Worm (Caenorhabditis elegans) whole organism, L3 larva: ENCODE results near the gene F27C8.2.
A peak's percentile ranks its signal among the peaks of the same experiment; 100 is the strongest.

Experiments
- R02D3.7 ChIP-seq: fragments of 150-350 bp; optimal IDR thresholded peaks from 2 replicates; lab custom pipeline; 2014; ENCODE audit warnings: missing biosample characterization, missing genetic modification characterization
- ZK546.5 ChIP-seq: sonication (generic microtip); optimal IDR thresholded peaks from 2 replicates; lab custom pipeline; 2017; ENCODE audit warnings: missing biosample characterization, missing genetic modification characterization
- aly-2 ChIP-seq: fragments of 150-350 bp; optimal IDR thresholded peaks from 2 replicates; lab custom pipeline; 2014; ENCODE audit warnings: missing biosample characterization, missing genetic modification characterization
- ama-1 ChIP-seq: fragments of 150-350 bp; optimal IDR thresholded peaks from 2 replicates; lab custom pipeline; 2018
- ceh-28 ChIP-seq: fragments of 150-350 bp; optimal IDR thresholded peaks from 2 replicates; lab custom pipeline; 2014; ENCODE audit warnings: missing biosample characterization, missing genetic modification reagents, missing genetic modification characterization
- ceh-82 ChIP-seq: fragments of 150-350 bp; optimal IDR thresholded peaks from 2 replicates; lab custom pipeline; 2014; ENCODE audit warnings: missing biosample characterization, missing genetic modification characterization
- daf-12 ChIP-seq: fragments of 150-350 bp; optimal IDR thresholded peaks from 2 replicates; lab custom pipeline; 2014; ENCODE audit warnings: missing biosample characterization, missing genetic modification reagents, missing genetic modification characterization
- egl-27 ChIP-seq: sonication (generic microtip); optimal IDR thresholded peaks from 4 replicates; lab custom pipeline; 2017; ENCODE audit warnings: missing biosample characterization, missing genetic modification reagents, missing genetic modification characterization
- elt-1 ChIP-seq: fragments of 150-350 bp; optimal IDR thresholded peaks from 2 replicates; lab custom pipeline; 2014; ENCODE audit warnings: missing biosample characterization, missing genetic modification characterization
- elt-2 ChIP-seq: sonication (generic microtip); optimal IDR thresholded peaks from 2 replicates; lab custom pipeline; 2016; ENCODE audit warnings: missing genetic modification reagents, mild to moderate bottlenecking, missing genetic modification characterization, missing compliant biosample characterization
- elt-3 ChIP-seq, 3 experiments: fragments of 150-350 bp in 1 of 3; sonication (generic microtip) in 2 of 3; optimal IDR thresholded peaks; 2 replicates in 2 of 3; 4 replicates in 1 of 3; lab custom pipeline; 2014 to 2017; ENCODE audit warnings: missing biosample characterization in 3 of 3, missing genetic modification characterization in 3 of 3
- eor-1 ChIP-seq, 2 experiments: fragments of 150-350 bp; optimal IDR thresholded peaks; 2 replicates each; lab custom pipeline; 2014 to 2018; ENCODE audit warnings: missing biosample characterization in 2 of 2, missing genetic modification characterization in 2 of 2
- fkh-10 ChIP-seq: sonication (generic microtip); optimal IDR thresholded peaks from 2 replicates; lab custom pipeline; 2017; ENCODE audit warnings: missing biosample characterization, missing genetic modification reagents, missing genetic modification characterization
- fkh-2 ChIP-seq: fragments of 150-350 bp; optimal IDR thresholded peaks from 2 replicates; lab custom pipeline; 2014; ENCODE audit warnings: missing biosample characterization, missing genetic modification reagents, missing genetic modification characterization
- fos-1 ChIP-seq: fragments of 150-350 bp; optimal IDR thresholded peaks from 2 replicates; lab custom pipeline; 2014; ENCODE audit warnings: missing biosample characterization, missing genetic modification characterization
- hmg-11 ChIP-seq: sonication (generic microtip); optimal IDR thresholded peaks from 2 replicates; lab custom pipeline; 2016; ENCODE audit warnings: missing genetic modification characterization, missing compliant biosample characterization
- jun-1 ChIP-seq: fragments of 150-350 bp; optimal IDR thresholded peaks from 2 replicates; lab custom pipeline; 2014; ENCODE audit warnings: missing biosample characterization, missing genetic modification reagents, missing genetic modification characterization
- lin-15B ChIP-seq: fragments of 150-350 bp; optimal IDR thresholded peaks from 2 replicates; lab custom pipeline; 2014; ENCODE audit warnings: missing biosample characterization, missing genetic modification characterization
- mdl-1 ChIP-seq: fragments of 150-350 bp; optimal IDR thresholded peaks from 2 replicates; lab custom pipeline; 2014; ENCODE audit warnings: missing biosample characterization, missing genetic modification characterization
- mml-1 ChIP-seq: fragments of 150-350 bp; sonication (generic microtip); optimal IDR thresholded peaks from 3 replicates; lab custom pipeline; 2014; ENCODE audit warnings: missing biosample characterization, missing genetic modification characterization
- nfya-1 ChIP-seq: sonication (generic microtip); optimal IDR thresholded peaks from 2 replicates; lab custom pipeline; 2017; ENCODE audit warnings: missing genetic modification characterization, mild to moderate bottlenecking, missing compliant biosample characterization, antibody characterized with exemption, moderate library complexity; ENCODE audit not compliant: insufficient read depth
- nhr-11 ChIP-seq: fragments of 150-350 bp; optimal IDR thresholded peaks from 2 replicates; lab custom pipeline; 2014; ENCODE audit warnings: missing biosample characterization, missing genetic modification characterization
- nhr-12 ChIP-seq: fragments of 150-350 bp; optimal IDR thresholded peaks from 2 replicates; lab custom pipeline; 2014; ENCODE audit warnings: missing biosample characterization, missing genetic modification characterization
- nhr-23 ChIP-seq: fragments of 150-350 bp; optimal IDR thresholded peaks from 2 replicates; lab custom pipeline; 2014; ENCODE audit warnings: missing biosample characterization, missing genetic modification reagents, missing genetic modification characterization
- nhr-237 ChIP-seq: fragments of 150-350 bp; optimal IDR thresholded peaks from 2 replicates; lab custom pipeline; 2014; ENCODE audit warnings: missing biosample characterization, missing genetic modification characterization
- nhr-25 ChIP-seq: sonication (generic microtip); optimal IDR thresholded peaks from 2 replicates; lab custom pipeline; 2017; ENCODE audit warnings: missing biosample characterization, missing genetic modification characterization
- nhr-28 ChIP-seq: fragments of 150-350 bp; optimal IDR thresholded peaks from 2 replicates; lab custom pipeline; 2014; ENCODE audit warnings: missing biosample characterization, missing genetic modification characterization
- nhr-67 ChIP-seq: fragments of 150-350 bp; optimal IDR thresholded peaks from 2 replicates; lab custom pipeline; 2014; ENCODE audit warnings: missing biosample characterization, missing genetic modification characterization
- nhr-76 ChIP-seq: fragments of 150-350 bp; sonication (generic microtip); optimal IDR thresholded peaks from 5 replicates; lab custom pipeline; 2014; ENCODE audit warnings: missing biosample characterization, missing genetic modification characterization
- nhr-77 ChIP-seq: fragments of 150-350 bp; optimal IDR thresholded peaks from 2 replicates; lab custom pipeline; 2014; ENCODE audit warnings: missing biosample characterization, missing genetic modification characterization
- pha-4 ChIP-seq: fragments of 150-350 bp; optimal IDR thresholded peaks from 2 replicates; lab custom pipeline; 2014; ENCODE audit warnings: missing biosample characterization, missing genetic modification reagents, missing genetic modification characterization
- pqm-1 ChIP-seq: fragments of 150-350 bp; optimal IDR thresholded peaks from 2 replicates; lab custom pipeline; 2017; ENCODE audit warnings: missing biosample characterization, missing genetic modification characterization, inconsistent platforms
- skn-1 ChIP-seq: fragments of 150-350 bp; optimal IDR thresholded peaks from 2 replicates; lab custom pipeline; 2014; ENCODE audit warnings: missing biosample characterization, missing genetic modification characterization
- snpc-4 ChIP-seq: fragments of 150-350 bp; optimal IDR thresholded peaks from 2 replicates; lab custom pipeline; 2014; ENCODE audit warnings: missing biosample characterization, missing genetic modification characterization
- tbx-2 ChIP-seq: sonication (generic microtip); optimal IDR thresholded peaks from 2 replicates; lab custom pipeline; 2016; ENCODE audit warnings: mild to moderate bottlenecking, missing genetic modification characterization, missing compliant biosample characterization
- ztf-11 ChIP-seq: fragments of 150-350 bp; optimal IDR thresholded peaks from 2 replicates; lab custom pipeline; 2014; ENCODE audit warnings: missing biosample characterization, missing genetic modification characterization
- ztf-4 ChIP-seq: fragments of 150-350 bp; optimal IDR thresholded peaks from 2 replicates; lab custom pipeline; 2014; ENCODE audit warnings: missing biosample characterization, missing genetic modification characterization

The F27C8.2 gene

DNA sequence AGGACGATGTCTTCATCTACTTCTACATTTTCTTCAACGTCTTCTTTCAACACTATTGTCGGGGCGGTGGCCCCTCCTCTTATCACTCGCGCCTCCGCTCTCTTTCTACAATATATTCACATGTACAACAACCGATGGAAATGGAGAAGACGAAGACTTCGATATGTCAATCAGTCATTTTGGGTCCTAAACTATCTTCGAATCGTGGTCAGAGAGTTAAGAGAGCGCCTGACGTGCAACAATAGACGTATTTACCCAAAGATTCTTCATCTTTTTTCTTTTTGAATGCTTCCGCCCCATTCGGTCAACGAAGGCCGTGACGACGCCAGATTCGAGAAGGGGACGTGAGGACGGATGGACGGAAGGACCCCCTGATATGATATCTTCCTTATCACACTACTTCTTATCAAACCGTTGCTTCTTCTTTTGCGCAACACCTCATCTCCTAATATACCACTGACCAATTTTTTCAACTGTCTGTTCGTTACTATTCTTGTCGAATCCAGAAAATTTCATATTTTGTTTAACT, 36.9 kb downstream of the F27C8.2 start:
- TF ChIP-seq pqm-1 (tag; lab: Kevin White, UChicago): no peak
- no peak for TF ChIP-seq nhr-76 (tag; lab: Kevin White, UChicago)
- TF ChIP-seq elt-3 (tag; optimal IDR thresholded peaks at IDR 0.05; lab: Kevin White, UChicago): peak in 2 of 3 experiments; percentile 51 to 63
- TF ChIP-seq pha-4: no peak
- no peak for TF ChIP-seq daf-12 (tag; lab: Kevin White, UChicago)
- TF ChIP-seq snpc-4 (tag; lab: Kevin White, UChicago): no peak
- TF ChIP-seq ama-1 (lab: Kevin White, UChicago): no peak
- TF ChIP-seq fkh-10 (GFP tag; lab: Kevin White, UChicago): no peak
- TF ChIP-seq skn-1 (tag; lab: Kevin White, UChicago): no peak
- TF ChIP-seq nhr-23 (tag; lab: Kevin White, UChicago): peak; percentile 51
- no peak for TF ChIP-seq fkh-2 (tag; lab: Kevin White, UChicago)

- TF ChIP-seq mdl-1 (tag; lab: Kevin White, UChicago) (no peak), daf-12 (tag; lab: Kevin White, UChicago) (no peak), ztf-4 (tag; lab: Kevin White, UChicago) (no peak), elt-3 (tag; optimal IDR thresholded peaks at IDR 0.05; lab: Kevin White, UChicago) (peak in 1 of 3 experiments; percentile 2), nhr-12 (tag; lab: Kevin White, UChicago) (no peak)
Measured at ce11 chrIV:9633889-9634288, 37.7 kb downstream of the F27C8.2 start.

- TF ChIP-seq fkh-10 (GFP tag; lab: Kevin White, UChicago): no peak
- TF ChIP-seq fkh-2 (tag; lab: Kevin White, UChicago): no peak
- no peak for TF ChIP-seq pha-4
- TF ChIP-seq nhr-76 (tag; lab: Kevin White, UChicago): no peak
- no peak for TF ChIP-seq nhr-23 (tag; lab: Kevin White, UChicago)
- TF ChIP-seq tbx-2: no peak
- no peak for TF ChIP-seq eor-1 (tag; optimal IDR thresholded peaks at IDR 0.05; lab: Kevin White, UChicago)
- TF ChIP-seq ztf-11: no peak
- no peak for TF ChIP-seq nhr-28 (tag; lab: Kevin White, UChicago)
- no peak for TF ChIP-seq ZK546.5 (tag; lab: Kevin White, UChicago)
- no peak for TF ChIP-seq ceh-28 (tag; lab: Kevin White, UChicago)
- no peak for TF ChIP-seq mml-1 (tag; lab: Kevin White, UChicago)
- no peak for TF ChIP-seq ceh-82 (tag; lab: Kevin White, UChicago)
- TF ChIP-seq R02D3.7: no peak
- no peak for TF ChIP-seq egl-27 (tag; lab: Kevin White, UChicago)
- no peak for TF ChIP-seq elt-2 (tag; lab: Kevin White, UChicago)
- TF ChIP-seq nhr-237 (tag; lab: Kevin White, UChicago): no peak
- TF ChIP-seq pqm-1 (tag; lab: Kevin White, UChicago): no peak
- TF ChIP-seq lin-15B: no peak
- no peak for TF ChIP-seq jun-1 (tag; lab: Kevin White, UChicago)
Measured at ce11 chrIV:9634848-9635247, 38.7 kb downstream of the F27C8.2 start, which contains the start of gene mca-1. Gene mca-1, minus strand, starts transcription at chrIV:9634948.

DNA sequence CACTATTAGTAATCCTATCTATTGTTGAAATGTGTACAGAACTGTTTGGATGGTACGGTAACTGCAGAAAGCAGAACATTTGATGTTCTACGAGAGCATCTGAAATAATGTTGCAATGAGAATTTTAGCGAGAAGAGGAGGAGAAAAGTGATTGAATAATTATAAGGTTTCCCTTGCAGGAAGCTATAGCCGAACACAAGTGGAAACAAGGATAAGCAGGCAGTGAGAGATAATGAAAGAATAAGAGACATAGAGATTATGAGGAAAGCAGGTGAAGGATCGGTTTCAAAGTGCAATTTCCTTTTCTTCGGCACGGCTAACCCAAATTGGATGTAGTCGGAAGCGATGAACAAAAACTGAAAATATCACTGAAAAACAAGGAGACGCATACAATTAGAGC, 45.8 kb downstream of the F27C8.2 start, which contains the start of gene del-2:
Gene del-2, minus strand, starts transcription at position 101 of the 400 bp plus-strand sequence.
- TF ChIP-seq nhr-25 (tag; lab: Kevin White, UChicago) (no peak), aly-2 (no peak), lin-15B (no peak), nhr-77 (no peak), nhr-67 (no peak), elt-1 (tag; lab: Kevin White, UChicago) (no peak), skn-1 (tag; lab: Kevin White, UChicago) (no peak), nhr-12 (tag; lab: Kevin White, UChicago) (no peak), ceh-82 (tag; lab: Kevin White, UChicago) (no peak), daf-12 (tag; lab: Kevin White, UChicago) (no peak), ztf-11 (no peak), snpc-4 (tag; lab: Kevin White, UChicago) (no peak), nfya-1 (tag; lab: Kevin White, UChicago) (no peak), nhr-11 (tag; lab: Kevin White, UChicago) (no peak), fos-1 (no peak), hmg-11 (tag; lab: Kevin White, UChicago) (no peak), eor-1 (tag; optimal IDR thresholded peaks at IDR 0.05; lab: Kevin White, UChicago) (no peak), nhr-28 (tag; lab: Kevin White, UChicago) (no peak)
- TF ChIP-seq, all 47 proteins: peak for 0
